Fruit fly (Drosophila melanogaster): ENCODE data around the gene CG32269.

CG32269 gene

DNA sequence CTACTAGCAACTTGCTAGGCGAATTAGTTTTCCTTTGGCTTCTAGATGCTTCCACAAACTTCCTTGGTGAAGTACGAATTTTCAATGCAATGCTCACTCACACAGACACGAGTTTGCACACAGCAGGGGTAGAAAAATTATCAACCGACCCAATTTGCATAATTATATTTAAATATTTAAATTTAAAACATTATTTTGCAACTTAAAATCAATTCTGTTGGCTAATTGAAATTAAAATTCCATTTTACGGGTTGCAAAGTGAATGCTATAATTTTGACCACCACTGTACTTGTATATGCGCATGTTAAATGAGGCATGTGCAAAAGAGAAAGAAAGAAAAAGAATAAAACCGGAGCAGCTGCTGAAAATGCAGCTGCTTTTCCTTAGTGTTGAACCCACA lies 14.7 kb downstream of the CG32269 start (continued):
- TF ChIP-seq CG13775 (GFP tag; optimal IDR thresholded peaks at IDR 0.05) (peak; percentile 88), sens-2 (GFP tag; IDR thresholded peaks at IDR 0.05) (peak; percentile 92), Hsf (GFP tag; optimal IDR thresholded peaks at IDR 0.05) (peak; percentile 76), CG9727 (GFP tag; optimal IDR thresholded peaks at IDR 0.05) (peak; percentile 94), inv (GFP tag; IDR thresholded peaks at IDR 0.05; ENCODE audit: partially characterized antibody) (no peak), ssp (GFP tag; IDR thresholded peaks at IDR 0.05) (peak; percentile 79), CG8765 (GFP tag; IDR thresholded peaks at IDR 0.05) (peak; percentile 81), CG17829 (tag; optimal IDR thresholded peaks at IDR 0.05) (peak; percentile 95), fd3F (GFP tag; optimal IDR thresholded peaks at IDR 0.05) (peak; percentile 91), Bdp1 (GFP tag; optimal IDR thresholded peaks at IDR 0.05) (peak; percentile 75), Gsc (GFP tag; IDR thresholded peaks at IDR 0.05) (peak; percentile 86), kah (GFP tag; optimal IDR thresholded peaks at IDR 0.05) (peak; percentile 88), Rfx (GFP tag; IDR thresholded peaks at IDR 0.05) (peak; percentile 92), ci (GFP tag; IDR thresholded peaks at IDR 0.05) (peak; percentile 97), Eip74EF (GFP tag; optimal IDR thresholded peaks at IDR 0.05) (peak in 1 of 2 experiments; percentile 91), CG43689 (GFP tag; IDR thresholded peaks at IDR 0.05) (peak; percentile 77), CrebB (tag; optimal IDR thresholded peaks at IDR 0.05) (peak; percentile 79), az2 (GFP tag; optimal IDR thresholded peaks at IDR 0.05) (peak; percentile 91), Poxn (GFP tag; IDR thresholded peaks at IDR 0.05) (peak; percentile 54; the same call in 1 of the 2 replicates), stc (GFP tag; IDR thresholded peaks at IDR 0.05) (peak; percentile 93), Myb (GFP tag; optimal IDR thresholded peaks at IDR 0.05) (peak; percentile 32), Stat92E (GFP tag; optimal IDR thresholded peaks at IDR 0.05) (no peak), CG7372 (GFP tag; IDR thresholded peaks at IDR 0.05) (peak; percentile 92), CG8281 (tag; optimal IDR thresholded peaks at IDR 0.05) (peak; percentile 77), sob (GFP tag; IDR thresholded peaks at IDR 0.05) (peak; percentile 95), CG9437 (GFP tag; optimal IDR thresholded peaks at IDR 0.05) (peak; percentile 84), tup (GFP tag; optimal IDR thresholded peaks at IDR 0.05) (peak; percentile 77), pnt (GFP tag; optimal IDR thresholded peaks at IDR 0.05) (peak; percentile 42), ham (GFP tag; IDR thresholded peaks at IDR 0.05) (no peak), Doc2 (GFP tag; IDR thresholded peaks at IDR 0.05) (peak; percentile 73), exex (tag; optimal IDR thresholded peaks at IDR 0.05) (peak; percentile 58), Oaz (GFP tag; IDR thresholded peaks at IDR 0.05) (peak; percentile 86), sisA (GFP tag; IDR thresholded peaks at IDR 0.05) (peak; percentile 91), fu2 (GFP tag; optimal IDR thresholded peaks at IDR 0.05) (peak; percentile 14), Dfd (GFP tag; optimal IDR thresholded peaks at IDR 0.05) (no peak), dpn (GFP tag; optimal IDR thresholded peaks at IDR 0.05) (peak; percentile 40 to 92), CG15011 (GFP tag; optimal IDR thresholded peaks at IDR 0.05) (peak; percentile 83), psq (GFP tag; optimal IDR thresholded peaks at IDR 0.05) (peak; percentile 75), run (tag; optimal IDR thresholded peaks at IDR 0.05) (peak; percentile 89), Asciz (GFP tag; optimal IDR thresholded peaks at IDR 0.05) (peak; percentile 94), sqz (GFP tag; optimal IDR thresholded peaks at IDR 0.05) (no peak), yki (optimal IDR thresholded peaks at IDR 0.05) (no peak), CG33213 (GFP tag; optimal IDR thresholded peaks at IDR 0.05) (peak; percentile 57), vvl (GFP tag; IDR thresholded peaks at IDR 0.05) (peak; percentile 98), CG3407 (GFP tag; optimal IDR thresholded peaks at IDR 0.05) (peak; percentile 80), eve (GFP tag; optimal IDR thresholded peaks at IDR 0.05) (no peak), chn (GFP tag; optimal IDR thresholded peaks at IDR 0.05) (peak; percentile 76), ewg (GFP tag; optimal IDR thresholded peaks at IDR 0.05) (peak; percentile 94), Dek (tag; optimal IDR thresholded peaks at IDR 0.05) (peak; percentile 93), CG17568 (GFP tag; optimal IDR thresholded peaks at IDR 0.05) (no peak), CG12071 (GFP tag; optimal IDR thresholded peaks at IDR 0.05) (peak; percentile 91), CG11093 (GFP tag; IDR thresholded peaks at IDR 0.05) (peak; percentile 88)
